Fruit fly (Drosophila melanogaster): ENCODE measurements around the gene Pfdn2.

Gene Pfdn2

DNA sequence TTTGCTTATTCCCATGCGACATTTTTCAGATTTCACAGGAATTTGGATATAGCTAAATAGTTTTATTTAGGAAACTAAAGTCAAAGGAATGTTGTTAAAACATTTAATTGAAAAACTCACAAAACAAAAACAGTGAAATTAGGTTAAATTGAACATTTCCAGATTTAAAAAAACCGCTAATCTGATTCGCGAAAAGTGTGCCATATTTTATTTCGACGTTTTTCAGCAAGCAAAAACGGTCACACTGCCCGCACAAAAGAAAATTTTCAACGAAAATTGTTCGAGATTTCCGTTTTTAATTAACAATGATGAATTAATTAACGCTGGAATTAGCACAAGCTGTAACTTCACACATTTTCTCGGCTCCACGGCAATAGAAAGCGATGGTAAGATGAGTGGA is 35.3 kb upstream of the Pfdn2 start, which contains the start of the genes CG34012 and emei:
Gene CG34012, minus strand, starts transcription at position 52 of the 400 bp plus-strand sequence.
Gene emei, plus strand, starts transcription at position 237 of the 400 bp plus-strand sequence.
- TF ChIP-seq Dll (optimal IDR thresholded peaks at IDR 0.05) = no peak
- TF ChIP-seq EcR (GFP tag; optimal IDR thresholded peaks at IDR 0.05) = no peak
- TF ChIP-seq CG8478 (optimal IDR thresholded peaks at IDR 0.05) = no peak
- TF ChIP-seq usp (GFP tag; optimal IDR thresholded peaks at IDR 0.05) = no peak
- no peak for TF ChIP-seq psq (optimal IDR thresholded peaks at IDR 0.05)
- TF ChIP-seq pan (optimal IDR thresholded peaks at IDR 0.05) = no peak

- TF ChIP-seq pan (optimal IDR thresholded peaks at IDR 0.05) (no peak), usp (GFP tag; optimal IDR thresholded peaks at IDR 0.05) (no peak), Dll (optimal IDR thresholded peaks at IDR 0.05) (no peak), EcR (GFP tag; optimal IDR thresholded peaks at IDR 0.05) (no peak), psq (optimal IDR thresholded peaks at IDR 0.05) (no peak), CG8478 (optimal IDR thresholded peaks at IDR 0.05) (no peak)
Observed at dm6 chr3L:11107935-11108334, 33.7 kb upstream of the Pfdn2 start, which contains the start of gene CG12522. Gene CG12522 (plus strand): TSS chr3L:11108235.

- no peak for TF ChIP-seq EcR (GFP tag; optimal IDR thresholded peaks at IDR 0.05)
- no peak for TF ChIP-seq Dll (optimal IDR thresholded peaks at IDR 0.05)
- TF ChIP-seq CG8478 (optimal IDR thresholded peaks at IDR 0.05) = no peak
- no peak for TF ChIP-seq usp (GFP tag; optimal IDR thresholded peaks at IDR 0.05)
Observed at dm6 chr3L:11107432-11107831, 33.2 kb upstream of the Pfdn2 start, which contains the start of gene CG32073. Gene CG32073 (minus strand): TSS chr3L:11107582.

DNA sequence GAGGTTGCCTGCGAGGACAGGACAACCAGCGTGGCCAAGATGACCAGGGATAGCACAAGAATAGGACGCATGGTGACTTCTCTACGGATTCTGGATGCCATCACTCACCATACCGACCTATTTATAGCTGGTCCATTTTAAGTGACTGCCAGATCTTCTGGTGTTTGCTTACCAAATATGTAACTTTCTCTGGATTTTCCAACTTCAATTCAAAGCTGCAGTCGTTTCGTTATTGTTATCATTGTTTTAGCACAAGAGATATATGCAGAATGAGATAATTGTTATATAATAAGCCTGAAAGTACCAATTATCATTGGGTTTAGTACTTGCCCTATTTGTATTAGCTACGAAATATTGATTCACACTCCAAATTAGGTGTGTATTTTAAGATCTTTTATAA is 29.6 kb upstream of the Pfdn2 start, which contains the start of gene CG32071:
Gene CG32071, minus strand, starts transcription at position 101 of the 400 bp plus-strand sequence.
- no peak for TF ChIP-seq CG8478 (optimal IDR thresholded peaks at IDR 0.05)
- TF ChIP-seq psq (optimal IDR thresholded peaks at IDR 0.05) = no peak
- TF ChIP-seq Dll (optimal IDR thresholded peaks at IDR 0.05) = no peak
- TF ChIP-seq usp (GFP tag; optimal IDR thresholded peaks at IDR 0.05) = no peak
- TF ChIP-seq pan (optimal IDR thresholded peaks at IDR 0.05) = no peak
- no peak for TF ChIP-seq EcR (GFP tag; optimal IDR thresholded peaks at IDR 0.05)

DNA sequence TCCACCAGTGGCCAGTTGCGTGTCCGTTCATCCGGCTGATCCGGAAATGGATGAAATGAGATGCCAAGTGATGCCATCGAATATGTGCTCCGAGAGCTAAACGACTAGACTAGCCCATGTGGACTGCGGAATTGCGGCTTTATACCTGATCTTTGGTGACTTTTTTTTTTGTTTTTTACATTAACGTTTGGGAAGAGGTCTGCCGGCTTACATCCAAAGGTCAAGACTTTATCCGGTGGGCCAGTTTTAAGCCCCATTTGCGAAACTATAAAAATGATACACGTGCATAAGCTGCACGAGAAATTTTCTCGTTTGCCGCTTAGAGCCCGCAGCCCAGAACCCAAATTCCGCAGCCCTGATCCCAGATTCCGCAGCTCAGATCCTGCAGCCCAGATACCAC is 28.7 kb upstream of the Pfdn2 start, which contains the start of gene Elo68alpha:
Gene Elo68alpha, minus strand, starts transcription at position 101 of the 400 bp plus-strand sequence.
- no peak for TF ChIP-seq usp (GFP tag; optimal IDR thresholded peaks at IDR 0.05)
- TF ChIP-seq psq (optimal IDR thresholded peaks at IDR 0.05) = no peak
- no peak for TF ChIP-seq CG8478 (optimal IDR thresholded peaks at IDR 0.05)
- TF ChIP-seq EcR (GFP tag; optimal IDR thresholded peaks at IDR 0.05) = no peak
- TF ChIP-seq Dll (optimal IDR thresholded peaks at IDR 0.05) = no peak
- TF ChIP-seq pan (optimal IDR thresholded peaks at IDR 0.05) = no peak

DNA sequence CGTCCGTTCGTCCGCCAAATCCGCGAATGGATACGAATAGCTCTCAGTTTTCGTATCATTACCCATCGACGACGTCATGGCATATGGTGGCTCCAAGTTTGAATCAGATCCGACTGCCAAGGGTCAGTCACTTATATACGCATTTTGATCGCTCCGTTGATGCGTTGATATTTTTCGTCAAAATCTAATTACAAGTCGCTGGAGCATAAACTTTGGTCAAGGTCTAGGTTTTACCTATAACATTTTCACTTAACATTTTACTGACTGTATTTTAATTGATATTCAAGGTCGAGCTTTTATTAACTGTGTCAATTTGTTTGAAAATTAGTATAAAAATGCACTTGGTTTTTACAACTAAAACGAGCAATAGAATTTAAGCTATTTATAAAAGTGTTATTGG is 27.4 kb upstream of the Pfdn2 start, which contains the start of gene Elo68beta:
Gene Elo68beta, minus strand, starts transcription at position 101 of the 400 bp plus-strand sequence.
- TF ChIP-seq usp (GFP tag; optimal IDR thresholded peaks at IDR 0.05) (no peak), Dll (optimal IDR thresholded peaks at IDR 0.05) (no peak), pan (optimal IDR thresholded peaks at IDR 0.05) (no peak), psq (optimal IDR thresholded peaks at IDR 0.05) (no peak), CG8478 (optimal IDR thresholded peaks at IDR 0.05) (no peak), EcR (GFP tag; optimal IDR thresholded peaks at IDR 0.05) (no peak)

DNA sequence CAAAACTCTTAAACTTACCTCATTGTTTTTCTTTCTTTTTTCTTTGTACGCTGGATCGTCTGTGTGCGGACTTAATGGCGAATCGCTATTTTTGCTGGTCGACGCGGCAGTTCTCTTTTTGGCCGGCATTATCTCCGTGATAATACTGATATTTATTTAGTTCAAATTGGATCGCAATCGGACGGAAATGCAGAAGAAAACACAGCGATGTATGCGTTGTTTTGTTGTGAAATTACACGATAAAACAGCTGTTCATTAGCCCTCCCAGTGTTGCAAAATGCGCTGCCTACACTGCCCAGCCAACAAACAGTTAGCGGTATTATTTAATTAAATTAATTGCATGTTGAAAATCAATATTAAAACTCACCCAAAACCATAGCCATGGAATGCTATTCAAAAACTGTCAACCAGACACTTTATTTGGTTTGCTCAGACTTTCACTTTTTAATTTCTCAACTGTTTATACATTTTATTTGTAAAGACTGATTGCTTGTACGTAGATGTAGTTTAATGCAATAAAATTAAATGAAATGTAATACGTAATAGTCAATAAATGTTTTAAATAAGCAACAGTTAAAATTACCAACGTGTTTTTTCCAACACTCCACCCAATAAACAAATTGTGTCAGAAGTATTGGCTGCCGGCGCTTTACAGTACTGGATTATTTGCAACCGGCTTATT is 23.9 kb upstream of the Pfdn2 start, which contains the start of the genes Irbp18 and APP-BP1:
Gene Irbp18, minus strand, starts transcription at position 205 of the 682 bp plus-strand sequence.
Gene APP-BP1, plus strand, starts transcription at position 431 of the 682 bp plus-strand sequence.
- TF ChIP-seq usp (GFP tag; optimal IDR thresholded peaks at IDR 0.05) = no peak
- TF ChIP-seq pan (optimal IDR thresholded peaks at IDR 0.05) = no peak
- no peak for TF ChIP-seq Dll (optimal IDR thresholded peaks at IDR 0.05)
- TF ChIP-seq EcR (GFP tag; optimal IDR thresholded peaks at IDR 0.05) = no peak
- no peak for TF ChIP-seq CG8478 (optimal IDR thresholded peaks at IDR 0.05)
- no peak for TF ChIP-seq psq (optimal IDR thresholded peaks at IDR 0.05)

DNA sequence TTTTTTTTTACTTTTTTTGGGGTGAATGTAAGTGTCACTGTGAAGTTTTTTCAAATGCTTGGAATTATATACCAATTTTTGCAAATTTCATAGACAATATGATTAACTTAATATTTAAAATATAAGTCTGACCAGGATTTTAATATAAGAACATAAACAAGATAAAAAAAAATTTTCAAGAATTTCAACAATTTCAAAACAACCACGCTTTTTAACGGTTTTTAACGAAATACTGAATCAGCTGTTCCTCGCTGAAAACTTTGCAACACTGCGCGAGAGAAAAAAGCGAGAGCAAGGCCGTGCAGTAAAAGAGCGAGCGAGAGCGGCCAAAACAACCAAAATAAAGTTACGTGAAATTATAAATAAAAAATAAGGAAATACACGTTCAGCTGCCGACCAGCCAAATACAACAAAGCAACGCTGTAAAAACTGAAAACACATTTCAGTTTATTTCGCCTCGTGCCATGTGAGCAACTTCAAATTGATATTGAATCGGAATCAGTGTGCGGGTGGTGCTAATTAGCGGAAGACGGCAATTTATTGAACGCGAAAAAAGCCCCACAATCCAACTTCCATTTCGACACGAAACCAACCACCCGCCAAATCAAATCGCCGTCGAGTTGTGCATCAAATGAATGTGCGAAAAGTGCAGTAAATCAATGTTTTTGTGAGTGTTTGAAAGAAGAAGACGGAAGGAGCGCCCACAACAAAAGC is 22.2 kb upstream of the Pfdn2 start, which contains the start of the genes CG46439, Iyd and CG33947:
Gene CG46439, minus strand, starts transcription at position 51 of the 714 bp plus-strand sequence.
Gene Iyd, minus strand, starts transcription at position 51 of the 714 bp plus-strand sequence.
Gene CG33947, plus strand, starts transcription at position 302 of the 714 bp plus-strand sequence.
- TF ChIP-seq pan (optimal IDR thresholded peaks at IDR 0.05) (no peak), Dll (optimal IDR thresholded peaks at IDR 0.05) (no peak), EcR (GFP tag; optimal IDR thresholded peaks at IDR 0.05) (no peak), CG8478 (optimal IDR thresholded peaks at IDR 0.05) (no peak), psq (optimal IDR thresholded peaks at IDR 0.05) (no peak), usp (GFP tag; optimal IDR thresholded peaks at IDR 0.05) (no peak)

DNA sequence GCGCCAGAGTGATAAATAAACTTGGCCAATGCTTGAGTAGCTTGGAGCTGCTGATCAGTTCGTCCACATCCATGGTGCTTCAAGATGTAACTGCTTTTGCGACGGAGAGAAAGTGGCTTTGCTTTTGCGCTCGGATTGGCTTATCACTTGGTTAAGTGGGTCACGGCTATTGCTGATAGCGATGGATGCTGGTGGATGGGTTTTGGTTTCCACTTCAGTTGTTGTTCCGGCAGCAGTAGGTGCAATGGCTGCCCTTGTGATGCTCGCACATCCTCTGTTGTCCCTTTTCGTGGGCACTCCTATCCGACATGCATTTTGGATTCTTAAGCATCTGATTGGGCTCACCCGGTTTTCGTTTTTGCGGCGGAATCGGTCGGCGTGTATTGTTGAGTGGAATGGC is 20.1 kb upstream of the Pfdn2 start:
- TF ChIP-seq pan (optimal IDR thresholded peaks at IDR 0.05) (no peak), usp (GFP tag; optimal IDR thresholded peaks at IDR 0.05) (no peak), EcR (GFP tag; optimal IDR thresholded peaks at IDR 0.05) (no peak), psq (optimal IDR thresholded peaks at IDR 0.05) (no peak), Dll (optimal IDR thresholded peaks at IDR 0.05) (no peak), CG8478 (optimal IDR thresholded peaks at IDR 0.05) (no peak)

DNA sequence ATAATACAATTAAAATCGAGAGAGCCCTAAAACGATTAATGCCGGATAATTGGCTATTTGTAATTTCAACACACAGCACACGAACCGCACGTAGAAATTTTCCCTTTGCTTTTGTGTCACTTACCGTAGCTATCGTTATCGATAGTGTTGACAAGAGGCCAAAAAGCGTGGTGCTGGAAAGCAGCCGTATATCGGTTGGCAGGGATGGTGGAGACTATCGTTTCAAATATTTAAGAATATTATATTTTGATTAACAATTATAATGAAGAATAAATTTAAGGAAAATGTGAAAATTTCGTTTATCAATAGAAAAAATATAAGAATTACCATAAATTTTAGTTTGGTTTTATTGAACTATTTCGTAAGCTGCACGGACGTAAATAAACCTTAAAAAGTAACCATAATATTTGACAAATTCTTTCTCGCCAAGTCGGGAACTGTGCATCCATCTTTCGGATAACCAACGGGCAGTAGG is 18.9 kb upstream of the Pfdn2 start, which contains the start of gene JIL-1:
Gene JIL-1, minus strand, starts transcription at position 148 of the 475 bp plus-strand sequence.
- TF ChIP-seq psq (optimal IDR thresholded peaks at IDR 0.05) = no peak
- no peak for TF ChIP-seq usp (GFP tag; optimal IDR thresholded peaks at IDR 0.05)

DNA sequence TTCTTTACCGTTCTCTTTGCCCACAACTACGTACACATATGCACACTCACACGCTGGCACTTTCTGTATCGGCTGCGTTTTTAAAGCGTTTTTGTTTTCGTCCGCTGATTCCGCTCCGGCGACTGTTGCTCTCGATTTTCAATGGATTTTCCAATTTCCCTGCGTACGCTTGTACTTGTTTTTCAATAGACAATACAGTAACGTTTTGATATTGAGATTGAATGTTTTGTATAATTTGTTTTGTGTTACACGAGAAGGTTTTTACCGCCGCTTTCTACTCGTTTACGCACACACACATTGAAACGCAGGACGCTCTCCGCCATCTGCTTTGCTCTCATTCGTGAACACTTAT is 18.4 kb upstream of the Pfdn2 start:
- TF ChIP-seq psq (optimal IDR thresholded peaks at IDR 0.05) (no peak), EcR (GFP tag; optimal IDR thresholded peaks at IDR 0.05) (no peak), pan (optimal IDR thresholded peaks at IDR 0.05) (no peak)

All from whole organism.